Worm (Caenorhabditis elegans) whole organism, L3 larva: ENCODE results near the gene nspe-1.

Experiments
- R02D3.7 ChIP-seq: fragments of 150-350 bp; optimal IDR thresholded peaks from 2 replicates; lab custom pipeline; 2014; ENCODE audit warnings: missing biosample characterization, missing genetic modification characterization
- ama-1 ChIP-seq: fragments of 150-350 bp; optimal IDR thresholded peaks from 2 replicates; lab custom pipeline; 2018
- egl-27 ChIP-seq: sonication (generic microtip); optimal IDR thresholded peaks from 4 replicates; lab custom pipeline; 2017; ENCODE audit warnings: missing biosample characterization, missing genetic modification reagents, missing genetic modification characterization
- fos-1 ChIP-seq: fragments of 150-350 bp; optimal IDR thresholded peaks from 2 replicates; lab custom pipeline; 2014; ENCODE audit warnings: missing biosample characterization, missing genetic modification characterization
- jun-1 ChIP-seq: fragments of 150-350 bp; optimal IDR thresholded peaks from 2 replicates; lab custom pipeline; 2014; ENCODE audit warnings: missing biosample characterization, missing genetic modification reagents, missing genetic modification characterization
- nhr-11 ChIP-seq: fragments of 150-350 bp; optimal IDR thresholded peaks from 2 replicates; lab custom pipeline; 2014; ENCODE audit warnings: missing biosample characterization, missing genetic modification characterization
- nhr-12 ChIP-seq: fragments of 150-350 bp; optimal IDR thresholded peaks from 2 replicates; lab custom pipeline; 2014; ENCODE audit warnings: missing biosample characterization, missing genetic modification characterization
- nhr-23 ChIP-seq: fragments of 150-350 bp; optimal IDR thresholded peaks from 2 replicates; lab custom pipeline; 2014; ENCODE audit warnings: missing biosample characterization, missing genetic modification reagents, missing genetic modification characterization
- nhr-237 ChIP-seq: fragments of 150-350 bp; optimal IDR thresholded peaks from 2 replicates; lab custom pipeline; 2014; ENCODE audit warnings: missing biosample characterization, missing genetic modification characterization
- sea-2 ChIP-seq: fragments of 150-350 bp; sonication (generic microtip); optimal IDR thresholded peaks from 4 replicates; lab custom pipeline; 2014; ENCODE audit warnings: missing biosample characterization, missing genetic modification reagents, missing genetic modification characterization
- skn-1 ChIP-seq: fragments of 150-350 bp; optimal IDR thresholded peaks from 2 replicates; lab custom pipeline; 2014; ENCODE audit warnings: missing biosample characterization, missing genetic modification characterization
- snpc-4 ChIP-seq: fragments of 150-350 bp; optimal IDR thresholded peaks from 2 replicates; lab custom pipeline; 2014; ENCODE audit warnings: missing biosample characterization, missing genetic modification characterization
- zag-1 ChIP-seq: fragments of 150-350 bp; optimal IDR thresholded peaks from 2 replicates; lab custom pipeline; 2014; ENCODE audit warnings: missing biosample characterization, missing genetic modification characterization
- ztf-11 ChIP-seq: fragments of 150-350 bp; optimal IDR thresholded peaks from 2 replicates; lab custom pipeline; 2014; ENCODE audit warnings: missing biosample characterization, missing genetic modification characterization

- TF ChIP-seq nhr-237 (no peak), zag-1 (tag; lab: Kevin White, UChicago) (no peak), snpc-4 (no peak), ama-1 (lab: Kevin White, UChicago) (no peak), nhr-11 (no peak), sea-2 (GFP tag; lab: Kevin White, UChicago) (no peak), R02D3.7 (tag; lab: Kevin White, UChicago) (peak; percentile 19), ztf-11 (no peak), fos-1 (tag; lab: Kevin White, UChicago) (no peak), nhr-12 (no peak), skn-1 (tag; lab: Kevin White, UChicago) (no peak), egl-27 (tag; lab: Kevin White, UChicago) (peak; percentile 56), jun-1 (tag; lab: Kevin White, UChicago) (no peak), nhr-23 (tag; lab: Kevin White, UChicago) (peak; percentile 98)
Observed at ce11 chrII:12625673-12626072, 5.0 kb upstream of the nspe-1 start.
